Worm (Caenorhabditis elegans) whole organism, mixed stage, embryonic: Measurements from ENCODE around the gene T15H9.4.

Experiments
- elt-3 ChIP-seq: fragments of 150-350 bp; optimal IDR thresholded peaks from 2 replicates; lab custom pipeline; 2014; ENCODE audit warnings: missing biosample characterization, missing genetic modification characterization
- lsy-2 ChIP-seq: fragments of 150-350 bp; optimal IDR thresholded peaks from 2 replicates; lab custom pipeline; 2014; ENCODE audit warnings: missing biosample characterization, missing genetic modification characterization
- mep-1 ChIP-seq: fragments of 150-350 bp; optimal IDR thresholded peaks from 2 replicates; lab custom pipeline; 2017; ENCODE audit warnings: missing biosample characterization, missing genetic modification reagents, missing genetic modification characterization, inconsistent platforms
- nhr-237 ChIP-seq: fragments of 150-350 bp; optimal IDR thresholded peaks from 2 replicates; lab custom pipeline; 2014; ENCODE audit warnings: missing biosample characterization, missing genetic modification characterization
- nhr-28 ChIP-seq: fragments of 150-350 bp; optimal IDR thresholded peaks from 2 replicates; lab custom pipeline; 2014; ENCODE audit warnings: missing biosample characterization, missing genetic modification characterization
- nhr-76 ChIP-seq: sonication (generic microtip); optimal IDR thresholded peaks from 2 replicates; lab custom pipeline; 2017; ENCODE audit warnings: missing biosample characterization, missing genetic modification characterization
- pha-4 ChIP-seq: fragments of 150-350 bp; optimal IDR thresholded peaks from 2 replicates; lab custom pipeline; 2018; ENCODE audit warnings: missing biosample characterization, missing genetic modification reagents, missing genetic modification characterization
- sem-2 ChIP-seq: fragments of 200-800 bp; sonication (Bioruptor generic); optimal IDR thresholded peaks from 2 replicates; lab custom pipeline; 2018; ENCODE audit warnings: mild to moderate bottlenecking, missing genetic modification characterization, missing compliant biosample characterization
- snpc-4 ChIP-seq: fragments of 150-350 bp; optimal IDR thresholded peaks from 2 replicates; lab custom pipeline; 2014; ENCODE audit warnings: missing biosample characterization, missing genetic modification characterization
- sptf-1 ChIP-seq: sonication (generic microtip); optimal IDR thresholded peaks from 2 replicates; lab custom pipeline; 2017; ENCODE audit warnings: mild to moderate bottlenecking, missing genetic modification characterization, moderate library complexity, missing compliant biosample characterization
- unc-39 ChIP-seq: fragments of 150-350 bp; optimal IDR thresholded peaks from 2 replicates; lab custom pipeline; 2014; ENCODE audit warnings: missing biosample characterization, missing genetic modification characterization

DNA sequence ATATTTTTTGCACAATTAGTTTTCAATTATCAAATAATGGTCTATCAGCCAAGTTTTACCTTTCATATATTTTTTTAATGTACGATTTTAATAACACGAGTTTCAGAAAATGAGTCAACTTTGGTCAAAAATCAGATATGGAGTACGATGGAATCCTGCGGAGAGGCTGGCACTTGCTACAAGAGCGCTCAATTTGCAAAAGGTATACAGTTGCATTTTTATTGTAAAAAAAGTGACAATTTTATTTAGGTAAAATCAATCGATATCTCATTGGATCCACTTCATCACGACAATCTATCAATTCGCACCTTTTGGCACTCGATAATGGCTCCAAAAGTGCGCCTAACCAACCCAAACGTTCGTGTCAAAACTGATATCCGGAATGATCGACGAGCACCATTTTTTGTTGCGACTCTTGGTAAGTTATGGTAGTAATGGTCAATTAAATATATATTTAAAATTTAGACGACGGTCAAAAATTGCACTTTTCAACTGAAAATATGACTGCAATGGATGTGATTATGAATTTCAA is 14.1 kb upstream of the T15H9.4 start, which contains the start of gene mrpl-53:
- TF ChIP-seq nhr-28 (no peak), snpc-4 (tag; lab: Kevin White, UChicago) (no peak), lsy-2 (tag; lab: Kevin White, UChicago) (no peak), elt-3 (tag; lab: Kevin White, UChicago) (no peak), nhr-237 (tag; lab: Kevin White, UChicago) (no peak), unc-39 (no peak), sptf-1 (no peak), mep-1 (no peak), sem-2 (GFP tag; lab: Kevin White, UChicago) (no peak), nhr-76 (tag; lab: Kevin White, UChicago) (no peak), pha-4 (no peak)
